Fruit fly (Drosophila melanogaster): ENCODE measurements around the gene Fit1.

dm6 chr3L:4128579-4128978 is 25.2 kb downstream of the Fit1 start:
- no peak for TF ChIP-seq CG8478 (optimal IDR thresholded peaks at IDR 0.05)
- TF ChIP-seq CTCF (optimal IDR thresholded peaks at IDR 0.05), result no peak
